Fruit fly (Drosophila melanogaster) whole organism, prepupa: ENCODE measurements around the gene CG13654.

Experiments
- Blimp-1 ChIP-seq: fragments of 200-800 bp; sonication (Bioruptor generic); optimal IDR thresholded peaks from 3 replicates; lab custom pipeline; 2017; ENCODE audit warnings: missing biosample characterization, missing genetic modification characterization, mild to moderate bottlenecking, moderate library complexity, missing genetic modification reagents
- CG10631 ChIP-seq: fragments of 200-800 bp; sonication (Bioruptor generic); optimal IDR thresholded peaks from 2 replicates; lab custom pipeline; 2016; ENCODE audit warnings: missing biosample characterization, missing genetic modification characterization
- CG11294 ChIP-seq: fragments of 200-800 bp; sonication (Bioruptor generic); IDR thresholded peaks from 2 replicates; pipeline ENCODE4 v1.3.6; 2022; ENCODE audit warnings: missing biosample characterization, missing genetic modification characterization
- CG15336 ChIP-seq: fragments of 200-800 bp; sonication (Bioruptor generic); IDR thresholded peaks from 2 replicates; pipeline ENCODE4 v1.3.6; 2022; ENCODE audit warnings: missing biosample characterization, missing genetic modification characterization
- CG1621 ChIP-seq: fragments of 200-800 bp; sonication (Bioruptor generic); optimal IDR thresholded peaks from 3 replicates; lab custom pipeline; 2018; ENCODE audit warnings: missing biosample characterization, mild to moderate bottlenecking, missing genetic modification characterization
- CG16779 ChIP-seq: fragments of 200-800 bp; sonication (Bioruptor generic); optimal IDR thresholded peaks from 3 replicates; lab custom pipeline; 2017; ENCODE audit warnings: missing biosample characterization, mild to moderate bottlenecking, missing genetic modification characterization
- CG3032 ChIP-seq: fragments of 200-800 bp; optimal IDR thresholded peaks from 2 replicates; lab custom pipeline; 2019; ENCODE audit warnings: missing biosample characterization, mild to moderate bottlenecking, missing genetic modification characterization, moderate library complexity
- CG31627 ChIP-seq: fragments of 200-800 bp; sonication (Bioruptor generic); optimal IDR thresholded peaks from 3 replicates; lab custom pipeline; 2016; ENCODE audit warnings: missing biosample characterization, missing genetic modification characterization
- CG32006 ChIP-seq: fragments of 200-800 bp; sonication (Bioruptor generic); optimal IDR thresholded peaks from 3 replicates; lab custom pipeline; 2017; ENCODE audit warnings: missing biosample characterization, mild to moderate bottlenecking, missing genetic modification characterization
- CG34406 ChIP-seq: fragments of 200-800 bp; sonication (Bioruptor generic); optimal IDR thresholded peaks from 3 replicates; lab custom pipeline; 2016; ENCODE audit warnings: missing biosample characterization, missing genetic modification characterization
- CG4318 ChIP-seq: fragments of 200-800 bp; sonication (Bioruptor generic); optimal IDR thresholded peaks from 3 replicates; lab custom pipeline; 2017; ENCODE audit warnings: missing biosample characterization, mild to moderate bottlenecking, missing genetic modification characterization
- CG6163 ChIP-seq: fragments of 200-800 bp; sonication (Bioruptor generic); IDR thresholded peaks from 3 replicates; pipeline ENCODE4 v1.3.6; 2022; ENCODE audit warnings: missing biosample characterization, missing genetic modification characterization
- CG6276 ChIP-seq: fragments of 200-800 bp; sonication (Bioruptor generic); optimal IDR thresholded peaks from 2 replicates; lab custom pipeline; 2017; ENCODE audit warnings: missing biosample characterization, mild to moderate bottlenecking, missing genetic modification characterization
- CG6792 ChIP-seq: fragments of 200-800 bp; sonication (Bioruptor generic); optimal IDR thresholded peaks from 3 replicates; lab custom pipeline; 2016; ENCODE audit warnings: missing biosample characterization, missing genetic modification characterization
- CG6808 ChIP-seq: fragments of 200-800 bp; sonication (Bioruptor generic); optimal IDR thresholded peaks from 3 replicates; lab custom pipeline; 2017; ENCODE audit warnings: missing biosample characterization, missing genetic modification characterization, mild to moderate bottlenecking, moderate library complexity, missing genetic modification reagents
- CG6854 ChIP-seq: fragments of 200-800 bp; sonication (Bioruptor generic); optimal IDR thresholded peaks from 2 replicates; lab custom pipeline; 2017; ENCODE audit warnings: missing biosample characterization, mild to moderate bottlenecking, missing genetic modification characterization
- CG7368 ChIP-seq: fragments of 200-800 bp; sonication (Bioruptor generic); optimal IDR thresholded peaks from 3 replicates; lab custom pipeline; 2016; ENCODE audit warnings: missing biosample characterization, missing genetic modification characterization
- CG8119 ChIP-seq: fragments of 200-800 bp; sonication (Bioruptor generic); IDR thresholded peaks from 3 replicates; pipeline ENCODE4 v1.3.6; 2022; ENCODE audit warnings: missing biosample characterization, missing genetic modification characterization
- CG8319 ChIP-seq: fragments of 200-800 bp; sonication (Bioruptor generic); optimal IDR thresholded peaks from 3 replicates; lab custom pipeline; 2016; ENCODE audit warnings: missing biosample characterization, missing genetic modification characterization
- Eip75B ChIP-seq: fragments of 200-800 bp; sonication (Bioruptor generic); optimal IDR thresholded peaks from 3 replicates; lab custom pipeline; 2016; ENCODE audit warnings: missing biosample characterization, missing genetic modification characterization
- Ets21C ChIP-seq: fragments of 200-800 bp; sonication (Bioruptor generic); optimal IDR thresholded peaks from 3 replicates; lab custom pipeline; 2016; ENCODE audit warnings: missing biosample characterization, missing genetic modification characterization
- Gug ChIP-seq: fragments of 200-800 bp; sonication (Bioruptor generic); IDR thresholded peaks from 2 replicates; pipeline ENCODE4 v1.3.6; 2022; ENCODE audit warnings: missing biosample characterization, missing genetic modification characterization
- Hr39 ChIP-seq: fragments of 200-800 bp; sonication (Bioruptor generic); optimal IDR thresholded peaks from 2 replicates; lab custom pipeline; 2016; ENCODE audit warnings: missing biosample characterization, missing genetic modification characterization
- Hr4 ChIP-seq: fragments of 200-800 bp; sonication (Bioruptor generic); optimal IDR thresholded peaks from 3 replicates; lab custom pipeline; 2016; ENCODE audit warnings: missing biosample characterization, missing genetic modification characterization
- Lpt ChIP-seq: fragments of 200-800 bp; sonication (Bioruptor generic); optimal IDR thresholded peaks from 3 replicates; lab custom pipeline; 2016; ENCODE audit warnings: missing biosample characterization, missing genetic modification characterization
- OdsH ChIP-seq: fragments of 200-800 bp; sonication (Bioruptor generic); optimal IDR thresholded peaks from 3 replicates; lab custom pipeline; 2016; ENCODE audit warnings: missing biosample characterization, missing genetic modification characterization
- Smox ChIP-seq: fragments of 200-800 bp; sonication (Bioruptor generic); optimal IDR thresholded peaks from 3 replicates; lab custom pipeline; 2016; ENCODE audit warnings: missing biosample characterization, missing genetic modification characterization
- Sox102F ChIP-seq: fragments of 200-800 bp; sonication (Bioruptor generic); optimal IDR thresholded peaks from 2 replicates; lab custom pipeline; 2016; ENCODE audit warnings: missing biosample characterization, mild to moderate bottlenecking, missing genetic modification characterization
- Sox14 ChIP-seq: fragments of 200-800 bp; sonication (Bioruptor generic); optimal IDR thresholded peaks from 3 replicates; lab custom pipeline; 2016; ENCODE audit warnings: missing biosample characterization, missing genetic modification characterization
- Sox15 ChIP-seq: fragments of 200-800 bp; sonication (Bioruptor generic); optimal IDR thresholded peaks from 3 replicates; lab custom pipeline; 2016; ENCODE audit warnings: missing biosample characterization, missing genetic modification characterization
- achi ChIP-seq: fragments of 200-800 bp; sonication (Bioruptor generic); optimal IDR thresholded peaks from 3 replicates; lab custom pipeline; 2016; ENCODE audit warnings: missing biosample characterization, missing genetic modification characterization
- acj6 ChIP-seq: fragments of 200-800 bp; sonication (Bioruptor generic); optimal IDR thresholded peaks from 3 replicates; lab custom pipeline; 2016; ENCODE audit warnings: missing biosample characterization, missing genetic modification characterization
- dac ChIP-seq: fragments of 200-800 bp; sonication (Bioruptor generic); optimal IDR thresholded peaks from 2 replicates; lab custom pipeline; 2017; ENCODE audit warnings: missing biosample characterization, mild to moderate bottlenecking, missing genetic modification characterization
- dsx ChIP-seq: fragments of 200-800 bp; optimal IDR thresholded peaks from 3 replicates; lab custom pipeline; 2019; ENCODE audit warnings: missing biosample characterization, mild to moderate bottlenecking, missing genetic modification characterization, moderate library complexity; ENCODE audit not compliant: poor library complexity, severe bottlenecking
- eg ChIP-seq: fragments of 200-800 bp; sonication (Bioruptor generic); IDR thresholded peaks from 3 replicates; pipeline ENCODE4 v1.3.6; 2022; ENCODE audit warnings: missing biosample characterization, missing genetic modification characterization
- esn ChIP-seq: fragments of 200-800 bp; sonication (Bioruptor generic); optimal IDR thresholded peaks from 2 replicates; lab custom pipeline; 2016; ENCODE audit warnings: missing biosample characterization, mild to moderate bottlenecking, missing genetic modification characterization, moderate library complexity
- fd59A ChIP-seq: fragments of 200-800 bp; sonication (Bioruptor generic); optimal IDR thresholded peaks from 2 replicates; lab custom pipeline; 2017; ENCODE audit warnings: missing biosample characterization, mild to moderate bottlenecking, missing genetic modification characterization, missing genetic modification reagents
- fd85E ChIP-seq: fragments of 200-800 bp; sonication (Bioruptor generic); optimal IDR thresholded peaks from 3 replicates; lab custom pipeline; 2016; ENCODE audit warnings: missing biosample characterization, missing genetic modification characterization
- fkh ChIP-seq: fragments of 200-800 bp; sonication (Bioruptor generic); optimal IDR thresholded peaks from 3 replicates; lab custom pipeline; 2017; ENCODE audit warnings: missing biosample characterization, mild to moderate bottlenecking, missing genetic modification characterization, moderate library complexity
- net ChIP-seq: fragments of 200-800 bp; sonication (Bioruptor generic); optimal IDR thresholded peaks from 3 replicates; lab custom pipeline; 2016; ENCODE audit warnings: missing biosample characterization, missing genetic modification characterization
- spab ChIP-seq: fragments of 200-800 bp; sonication (Bioruptor generic); optimal IDR thresholded peaks from 2 replicates; lab custom pipeline; 2017; ENCODE audit warnings: missing biosample characterization, mild to moderate bottlenecking, missing genetic modification characterization, missing genetic modification reagents
- topi ChIP-seq: fragments of 200-800 bp; sonication (Bioruptor generic); optimal IDR thresholded peaks from 3 replicates; lab custom pipeline; 2016; ENCODE audit warnings: missing biosample characterization, missing genetic modification characterization

Gene CG13654

DNA sequence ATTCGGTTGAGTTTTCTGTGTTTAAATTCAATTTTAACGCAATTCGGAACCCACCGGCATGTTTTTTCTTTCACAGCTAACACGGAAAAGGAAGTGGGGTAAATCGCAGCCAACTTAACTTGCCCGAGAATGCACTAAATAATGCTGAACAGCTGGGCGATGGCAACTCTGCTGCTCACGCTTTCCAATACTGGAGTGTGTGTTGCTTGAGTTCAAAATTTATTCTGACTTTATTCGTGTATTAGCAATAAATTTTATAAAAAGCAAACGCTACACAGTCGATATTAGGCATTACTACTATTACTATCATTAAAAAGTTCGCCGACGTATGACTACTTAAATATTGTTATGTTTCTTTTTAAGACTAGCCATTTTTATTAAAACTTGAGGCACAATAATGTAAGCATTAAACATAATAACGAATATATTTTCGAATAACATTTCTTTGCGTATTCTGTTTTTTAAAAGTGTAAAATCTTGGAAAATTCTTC is 47.8 kb downstream of the CG13654 start, which contains the start of the genes RpS27 and Nup37 (continued):
- TF ChIP-seq CG3032 (tag; lab: Kevin White, UChicago) (peak; percentile 88), CG32006 (GFP tag; lab: Kevin White, UChicago) (peak; percentile 75), Sox14 (peak; percentile 91), Hr39 (GFP tag; lab: Kevin White, UChicago) (peak; percentile 97), fd85E (peak; percentile 89), Ets21C (GFP tag; lab: Kevin White, UChicago) (peak; percentile 89), fkh (peak; percentile 94), CG6276 (GFP tag; lab: Kevin White, UChicago) (no peak), Smox (GFP tag; lab: Kevin White, UChicago) (peak; percentile 91), CG4318 (GFP tag; lab: Kevin White, UChicago) (no peak), CG6808 (GFP tag; lab: Kevin White, UChicago) (peak; percentile 90), Hr4 (no peak), OdsH (GFP tag; lab: Kevin White, UChicago) (peak; percentile 92), Lpt (GFP tag; lab: Kevin White, UChicago) (no peak)
- TF ChIP-seq, all 60 proteins: peak for 53

DNA sequence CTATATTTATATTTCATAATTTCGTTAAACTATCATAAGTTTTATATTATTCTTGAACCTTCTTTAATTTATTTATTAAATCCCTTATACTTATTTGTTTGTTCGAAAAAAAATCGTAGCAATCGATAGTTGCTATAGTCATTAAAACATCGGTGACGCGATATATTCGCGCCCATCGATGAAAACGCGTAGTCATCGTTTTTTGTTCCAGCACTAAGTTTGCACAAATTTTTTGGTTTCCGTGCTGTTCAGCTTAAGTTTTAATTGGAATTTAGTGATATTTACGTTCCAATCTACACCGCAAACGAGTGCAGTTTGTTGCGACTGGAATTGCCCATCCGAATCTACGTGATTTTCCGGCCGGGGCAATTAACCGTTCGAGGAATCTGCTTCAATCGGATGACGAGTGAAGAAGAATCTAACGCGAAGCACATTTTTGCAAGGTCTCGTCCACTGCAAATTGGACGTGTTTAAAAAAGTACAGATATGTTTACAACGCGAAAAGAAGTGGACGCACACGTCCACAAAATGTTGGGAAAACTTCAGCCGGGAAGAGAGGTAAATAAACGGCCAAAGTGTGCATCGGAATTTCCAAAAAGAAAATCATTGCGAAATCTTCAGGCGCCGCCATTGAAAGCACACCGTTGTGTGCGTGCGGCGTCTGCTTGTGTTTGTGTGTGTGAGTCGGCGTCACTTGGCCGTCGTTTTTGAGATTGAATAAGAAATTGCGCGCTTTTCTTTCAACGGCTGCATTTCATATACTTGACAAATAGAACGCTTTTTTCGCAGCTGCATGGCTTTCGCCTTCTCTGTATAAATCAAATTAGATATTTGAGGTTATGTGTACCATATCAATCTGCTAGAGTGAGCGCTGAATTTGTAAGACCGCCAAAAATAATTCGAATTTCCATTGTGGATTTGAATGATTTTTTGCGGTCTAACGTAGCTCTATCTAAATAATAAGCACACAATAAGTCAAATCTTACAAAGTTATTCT is 49.8 kb downstream of the CG13654 start, which contains the start of gene Nup358:
Gene Nup358, plus strand, starts transcription at position 204 of the 997 bp plus-strand sequence.
- TF ChIP-seq CG31627 (peak; percentile 4), esn (GFP tag; lab: Kevin White, UChicago) (peak; percentile 37), CG4318 (GFP tag; lab: Kevin White, UChicago) (no peak), topi (GFP tag; lab: Kevin White, UChicago) (no peak), CG11294 (no peak), Sox14 (no peak), Gug (GFP tag; lab: Robert Waterston, UW) (no peak), Sox102F (GFP tag; lab: Kevin White, UChicago) (no peak), fd85E (no peak), dsx (GFP tag; lab: Kevin White, UChicago) (no peak), CG8319 (no peak)
- TF ChIP-seq, all 60 proteins: peak for 2

DNA sequence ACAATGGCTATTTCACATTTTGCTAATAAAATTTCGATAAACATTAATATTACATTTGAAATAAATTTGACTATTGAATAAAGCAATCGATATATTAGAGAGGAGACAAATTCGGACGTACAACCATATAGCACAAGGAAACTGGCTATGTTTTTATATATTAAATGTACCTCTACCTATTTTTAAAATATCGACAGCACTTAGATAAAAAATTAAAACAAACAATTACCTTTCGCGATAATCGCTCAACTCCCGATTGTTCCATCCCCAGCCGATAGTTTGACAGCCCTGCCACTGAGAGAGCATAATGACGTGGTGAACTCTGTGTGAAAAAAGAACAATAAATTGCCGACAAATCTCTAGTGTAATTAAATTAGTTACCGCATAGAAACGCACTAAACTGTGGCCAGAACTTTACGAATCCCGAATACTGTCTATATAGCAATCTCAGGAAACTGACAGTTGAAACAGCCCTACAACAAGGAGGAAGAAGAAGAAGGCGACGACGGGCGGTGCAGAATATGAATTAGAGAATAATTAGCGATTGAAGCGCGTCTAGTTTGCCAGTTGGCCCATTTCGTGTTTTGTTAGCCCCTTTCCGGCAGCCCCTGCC is 59.1 kb downstream of the CG13654 start, which contains the start of gene CG11857:
Gene CG11857, plus strand, starts transcription at position 271 of the 613 bp plus-strand sequence.
- no peak for TF ChIP-seq fd85E
- TF ChIP-seq fd59A, result peak; percentile 91
- TF ChIP-seq Sox15 (GFP tag; lab: Kevin White, UChicago), result peak; percentile 96
- TF ChIP-seq CG32006 (GFP tag; lab: Kevin White, UChicago), result peak; percentile 96
- peak; percentile 98 for TF ChIP-seq CG6163 (GFP tag; lab: Robert Waterston, UW)
- TF ChIP-seq achi (GFP tag; lab: Kevin White, UChicago), result peak; percentile 97
- TF ChIP-seq CG8319, result peak; percentile 93
- TF ChIP-seq CG7368 (GFP tag; lab: Kevin White, UChicago), result peak; percentile 93
- TF ChIP-seq Eip75B (GFP tag; lab: Kevin White, UChicago), result peak; percentile 95
- TF ChIP-seq Smox (GFP tag; lab: Kevin White, UChicago), result peak; percentile 97
- TF ChIP-seq dsx (GFP tag; lab: Kevin White, UChicago), result peak; percentile 91
- peak; percentile 94 for TF ChIP-seq dac (GFP tag; lab: Kevin White, UChicago)
- TF ChIP-seq CG31627, result peak; percentile 98
- TF ChIP-seq CG6854 (GFP tag; lab: Kevin White, UChicago), result peak; percentile 76
- peak; percentile 93 for TF ChIP-seq CG1621
- no peak for TF ChIP-seq CG4318 (GFP tag; lab: Kevin White, UChicago)
- peak; percentile 98 for TF ChIP-seq Gug (GFP tag; lab: Robert Waterston, UW)
- TF ChIP-seq CG6792 (GFP tag; lab: Kevin White, UChicago), result peak; percentile 94
- peak; percentile 98 for TF ChIP-seq Hr39 (GFP tag; lab: Kevin White, UChicago)
- peak; percentile 90 for TF ChIP-seq CG8119 (GFP tag; lab: Robert Waterston, UW)
- TF ChIP-seq acj6 (GFP tag; lab: Kevin White, UChicago), result peak; percentile 97
- TF ChIP-seq CG10631 (GFP tag; lab: Kevin White, UChicago), result peak; percentile 98
- TF ChIP-seq CG16779 (tag; lab: Kevin White, UChicago), result no peak
- TF ChIP-seq Blimp-1 (GFP tag; lab: Kevin White, UChicago), result peak; percentile 86
- TF ChIP-seq eg (GFP tag; lab: Robert Waterston, UW), result peak; percentile 98
- peak; percentile 94 for TF ChIP-seq net (GFP tag; lab: Kevin White, UChicago)
- TF ChIP-seq CG6276 (GFP tag; lab: Kevin White, UChicago), result no peak
- peak; percentile 97 for TF ChIP-seq OdsH (GFP tag; lab: Kevin White, UChicago)
- TF ChIP-seq CG15336 (GFP tag; lab: Robert Waterston, UW), result peak; percentile 93
- peak; percentile 97 for TF ChIP-seq Sox14
- peak; percentile 92 for TF ChIP-seq CG34406 (GFP tag; lab: Kevin White, UChicago)
- TF ChIP-seq spab (GFP tag; lab: Kevin White, UChicago), result no peak
